Fruit fly (Drosophila melanogaster) whole organism, wandering third instar larva: ENCODE data around the gene Sbat.

Experiments used
- CG9705 ChIP-seq: fragments of 200-800 bp; sonication (Bioruptor generic); optimal IDR thresholded peaks from 2 replicates; lab custom pipeline; 2018; ENCODE audit warnings: missing biosample characterization, mild to moderate bottlenecking, missing genetic modification characterization
- CrebA ChIP-seq: fragments of 200-800 bp; sonication (Bioruptor generic); optimal IDR thresholded peaks from 2 replicates; lab custom pipeline; 2016; ENCODE audit warnings: missing biosample characterization, mild to moderate bottlenecking, missing genetic modification characterization, borderline replicate concordance
- Dfd ChIP-seq: fragments of >200 bp; optimal IDR thresholded peaks from 2 replicates; lab custom pipeline; 2017; ENCODE audit warnings: missing biosample characterization, missing genetic modification characterization
- Dif ChIP-seq: fragments of 200-275, 200-300 bp; sonication (Bioruptor generic); optimal IDR thresholded peaks from 2 replicates; lab custom pipeline; 2018; ENCODE audit warnings: missing biosample characterization, missing genetic modification characterization; ENCODE audit not compliant: partially characterized antibody
- GATAd ChIP-seq: sonication (Bioruptor generic); optimal IDR thresholded peaks from 2 replicates; lab custom pipeline; 2016; ENCODE audit warnings: missing biosample characterization, missing genetic modification characterization
- HLH106 ChIP-seq: fragments of 200-800 bp; optimal IDR thresholded peaks from 3 replicates; lab custom pipeline; 2019; ENCODE audit warnings: missing biosample characterization, mild to moderate bottlenecking, missing genetic modification characterization, moderate library complexity
- Hr78 ChIP-seq: fragments of >200 bp; optimal IDR thresholded peaks from 2 replicates; lab custom pipeline; 2017; ENCODE audit warnings: missing biosample characterization, missing genetic modification characterization
- Hr83 ChIP-seq: fragments of 200-300 bp; sonication (Bioruptor generic); optimal IDR thresholded peaks from 2 replicates; lab custom pipeline; 2016; ENCODE audit warnings: missing biosample characterization, mild to moderate bottlenecking, missing genetic modification characterization, moderate library complexity; ENCODE audit not compliant: poor library complexity, severe bottlenecking
- Jra ChIP-seq: sonication (Bioruptor generic); optimal IDR thresholded peaks from 2 replicates; lab custom pipeline; 2016; ENCODE audit warnings: missing biosample characterization, missing genetic modification characterization
- N ChIP-seq: fragments of >200 bp; optimal IDR thresholded peaks from 2 replicates; lab custom pipeline; 2018; ENCODE audit warnings: missing biosample characterization, missing external identifiers, missing genetic modification characterization
- OdsH ChIP-seq: fragments of 200-800 bp; sonication (Bioruptor generic); optimal IDR thresholded peaks from 2 replicates; lab custom pipeline; 2016; ENCODE audit warnings: missing biosample characterization, mild to moderate bottlenecking, missing genetic modification characterization
- Rel ChIP-seq, 2 experiments: fragments of 200-800 bp; sonication (Bioruptor generic) in 1 of 2; optimal IDR thresholded peaks; 2 replicates in 1 of 2; 3 replicates in 1 of 2; lab custom pipeline; 2016 to 2019; ENCODE audit warnings: mild to moderate bottlenecking in 2 of 2, missing biosample characterization in 2 of 2, missing genetic modification characterization in 2 of 2, moderate library complexity in 1 of 2
- Sp1 ChIP-seq: fragments of 200-800 bp; sonication (Bioruptor generic); optimal IDR thresholded peaks from 3 replicates; lab custom pipeline; 2019; ENCODE audit warnings: missing biosample characterization, mild to moderate bottlenecking, missing genetic modification characterization, moderate library complexity
- Vsx2 ChIP-seq: fragments of 200-300, 225-300 bp; sonication (Bioruptor generic); optimal IDR thresholded peaks from 2 replicates; lab custom pipeline; 2018; ENCODE audit warnings: missing biosample characterization, missing genetic modification characterization; ENCODE audit not compliant: partially characterized antibody
- brk ChIP-seq: fragments of 200-800 bp; sonication (Bioruptor generic); optimal IDR thresholded peaks from 2 replicates; lab custom pipeline; 2016; ENCODE audit warnings: missing biosample characterization, mild to moderate bottlenecking, missing genetic modification characterization
- dl ChIP-seq, 2 experiments: fragments of 175-275, 200-275 bp in 1 of 2; fragments of 200-275 bp in 1 of 2; sonication (Bioruptor generic); optimal IDR thresholded peaks; lab custom pipeline; 2018; ENCODE audit warnings: mild to moderate bottlenecking in 2 of 2, missing biosample characterization in 2 of 2, missing genetic modification characterization in 2 of 2, moderate library complexity in 2 of 2; ENCODE audit not compliant: partially characterized antibody in 2 of 2, insufficient read depth in 1 of 2
- dmrt93B ChIP-seq: fragments of 200-800 bp; sonication (Bioruptor generic); optimal IDR thresholded peaks from 2 replicates; lab custom pipeline; 2018; ENCODE audit warnings: missing biosample characterization, mild to moderate bottlenecking, missing genetic modification characterization
- dsf ChIP-seq: sonication (Bioruptor generic); optimal IDR thresholded peaks from 2 replicates; lab custom pipeline; 2016; ENCODE audit warnings: missing biosample characterization, missing genetic modification characterization, borderline replicate concordance
- foxo ChIP-seq, 2 experiments: fragments of 200-800 bp; sonication (Bioruptor generic); optimal IDR thresholded peaks; 2 replicates in 1 of 2; 3 replicates in 1 of 2; lab custom pipeline; 2016 to 2017; ENCODE audit warnings: missing biosample characterization in 2 of 2, missing genetic modification characterization in 2 of 2
- fru ChIP-seq: fragments of 200-800 bp; sonication (Bioruptor generic); optimal IDR thresholded peaks from 3 replicates; lab custom pipeline; 2016; ENCODE audit warnings: missing biosample characterization, mild to moderate bottlenecking, missing genetic modification characterization
- h ChIP-seq: fragments of 200-800 bp; sonication (Bioruptor generic); optimal IDR thresholded peaks from 3 replicates; lab custom pipeline; 2016; ENCODE audit warnings: missing biosample characterization, mild to moderate bottlenecking, missing genetic modification characterization
- pan ChIP-seq: fragments of >200 bp; optimal IDR thresholded peaks from 2 replicates; lab custom pipeline; 2017
- psq ChIP-seq: fragments of 200-800 bp; sonication (Bioruptor generic); optimal IDR thresholded peaks from 3 replicates; lab custom pipeline; 2017; ENCODE audit warnings: missing biosample characterization, mild to moderate bottlenecking, missing genetic modification characterization, moderate library complexity
- rgr ChIP-seq: fragments of 200-800 bp; sonication (Bioruptor generic); optimal IDR thresholded peaks from 3 replicates; lab custom pipeline; 2016; ENCODE audit warnings: missing biosample characterization, mild to moderate bottlenecking, missing genetic modification characterization
- sage ChIP-seq: fragments of 200-800 bp; sonication (Bioruptor generic); optimal IDR thresholded peaks from 2 replicates; lab custom pipeline; 2016; ENCODE audit warnings: missing biosample characterization, mild to moderate bottlenecking, missing genetic modification characterization
- sv ChIP-seq: fragments of 200-800 bp; sonication (Bioruptor generic); optimal IDR thresholded peaks from 3 replicates; lab custom pipeline; 2016; ENCODE audit warnings: missing biosample characterization, missing genetic modification characterization
- usp ChIP-seq: fragments of >200 bp; optimal IDR thresholded peaks from 2 replicates; lab custom pipeline; 2017; ENCODE audit warnings: missing biosample characterization, missing genetic modification characterization

Gene Sbat

dm6 chr2L:2886226-2886569 lies 8.1 kb downstream of the Sbat start:
- no peak for TF ChIP-seq Hr83
- no peak for TF ChIP-seq Dif (GFP tag; lab: Kevin White, UChicago)
- TF ChIP-seq GATAd (GFP tag; lab: Kevin White, UChicago): no peak
- peak; percentile 37 for TF ChIP-seq Hr78 (GFP tag; lab: Kevin White, UChicago)
- no peak for TF ChIP-seq Vsx2 (GFP tag; lab: Kevin White, UChicago)
- peak; percentile 90 for TF ChIP-seq N (GFP tag; lab: Kevin White, UChicago)
- no peak for TF ChIP-seq CrebA (GFP tag; lab: Kevin White, UChicago)
- TF ChIP-seq usp (GFP tag; lab: Kevin White, UChicago): no peak
- TF ChIP-seq fru (GFP tag; lab: Kevin White, UChicago): peak; percentile 17
- TF ChIP-seq OdsH (GFP tag; lab: Kevin White, UChicago): no peak
- no peak for TF ChIP-seq CG9705 (GFP tag; lab: Kevin White, UChicago)
- TF ChIP-seq Dfd: no peak
- no peak for TF ChIP-seq HLH106 (tag; lab: Kevin White, UChicago)
- no peak for TF ChIP-seq sv

DNA sequence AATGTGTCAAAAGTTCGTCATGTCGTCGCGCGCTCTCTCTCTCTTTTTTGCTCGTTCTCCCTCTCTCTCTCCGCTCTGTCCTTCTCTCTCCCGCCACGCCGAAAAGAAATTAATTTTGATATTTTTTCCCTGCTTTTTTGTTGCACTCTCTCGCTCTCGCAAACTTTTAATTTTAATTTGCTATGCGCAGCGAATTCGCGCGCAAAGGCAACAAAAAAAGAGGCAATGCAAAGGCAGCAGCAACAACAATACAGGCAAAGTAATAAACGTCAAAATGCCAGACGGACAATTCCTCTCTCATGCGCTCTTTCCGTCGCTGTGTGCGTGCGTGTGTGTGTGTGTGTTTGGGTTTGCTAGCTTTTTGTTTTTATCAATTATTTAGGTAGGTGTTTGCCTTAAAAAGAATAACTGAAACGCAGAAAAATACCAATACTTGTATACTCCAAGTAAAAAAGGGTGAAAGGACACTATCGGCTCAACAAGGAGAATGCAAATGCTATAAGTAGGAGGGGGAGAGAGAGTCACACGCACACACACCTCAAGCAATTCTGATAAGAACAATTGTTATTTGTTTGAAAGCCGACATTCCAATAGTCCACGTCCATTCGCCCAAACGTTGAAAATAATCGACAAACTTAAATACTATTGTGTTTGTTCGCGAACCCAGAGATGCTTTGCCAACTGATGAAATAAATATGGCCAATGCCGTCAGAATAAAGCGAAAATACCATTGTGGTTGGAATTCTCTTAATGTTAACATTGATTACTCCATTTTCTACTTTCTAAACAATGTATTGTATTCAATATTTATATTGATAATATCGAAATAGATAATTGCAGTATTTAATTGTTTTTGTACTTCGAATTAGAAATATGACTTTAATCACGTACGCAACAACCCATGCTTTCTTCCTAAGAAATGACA lies 8.7 kb downstream of the Sbat start:
- TF ChIP-seq dsf (GFP tag; lab: Kevin White, UChicago) (no peak), fru (GFP tag; lab: Kevin White, UChicago) (peak; percentile 92), foxo (GFP tag; optimal IDR thresholded peaks at IDR 0.05; lab: Kevin White, UChicago) (peak in 1 of 2 experiments; percentile 32), Sp1 (GFP tag; lab: Kevin White, UChicago) (peak; percentile 11), Dfd (peak; percentile 41), Dif (GFP tag; lab: Kevin White, UChicago) (peak; percentile 34), dl (GFP tag; optimal IDR thresholded peaks at IDR 0.05; lab: Kevin White, UChicago; ENCODE audit: insufficient read depth in 1 of 2, partially characterized antibody in 2 of 2) (peak in 1 of 2 experiments; percentile 4), brk (GFP tag; lab: Kevin White, UChicago) (no peak)
- TF ChIP-seq, all 38 proteins: peak for 6

dm6 chr2L:2887760-2888600 lies 9.8 kb downstream of the Sbat start:
- TF ChIP-seq rgr (GFP tag; lab: Kevin White, UChicago) (peak; percentile 12), sage (peak; percentile 75), Vsx2 (GFP tag; lab: Kevin White, UChicago) (no peak), Dif (GFP tag; lab: Kevin White, UChicago) (no peak), pan (lab: Kevin White, UChicago) (no peak)

DNA sequence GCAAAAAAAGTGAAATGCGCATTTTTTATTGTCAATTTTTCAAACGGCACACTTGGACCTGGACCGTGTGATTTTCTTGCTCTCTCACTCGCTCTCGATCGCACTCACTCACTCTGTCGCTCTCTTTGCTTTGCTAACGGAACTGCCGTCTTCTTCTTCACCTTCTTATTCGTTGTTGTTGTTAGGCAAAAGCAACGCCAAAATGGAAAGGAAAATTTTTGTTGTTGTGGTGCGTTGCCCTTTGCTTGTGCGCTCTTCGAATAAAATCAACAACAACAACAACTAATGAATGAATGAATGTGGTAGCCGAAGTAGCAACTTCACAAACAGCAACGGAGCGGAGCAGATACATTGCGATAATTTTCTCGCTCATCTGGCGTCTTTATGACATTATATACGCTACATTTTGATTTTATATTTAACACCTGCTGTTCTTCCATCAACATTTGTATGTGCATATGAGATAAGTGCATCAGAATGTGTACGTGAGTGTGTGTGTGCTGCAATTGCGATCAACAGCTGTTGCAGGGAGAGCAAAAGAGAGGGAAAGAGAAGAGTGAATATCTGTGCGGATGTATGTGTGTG lies 10.8 kb downstream of the Sbat start:
- TF ChIP-seq h (GFP tag; lab: Kevin White, UChicago) (peak; percentile 5), brk (GFP tag; lab: Kevin White, UChicago) (no peak), psq (GFP tag; lab: Kevin White, UChicago) (peak; percentile 85), Dif (GFP tag; lab: Kevin White, UChicago) (peak; percentile 71), Sp1 (GFP tag; lab: Kevin White, UChicago) (no peak), Jra (GFP tag; lab: Kevin White, UChicago) (no peak), rgr (GFP tag; lab: Kevin White, UChicago) (peak; percentile 15), sage (no peak), Rel (GFP tag; optimal IDR thresholded peaks at IDR 0.05; lab: Kevin White, UChicago) (peak; percentile 63), Rel (tag; optimal IDR thresholded peaks at IDR 0.05; lab: Kevin White, UChicago) (peak; percentile 39), dl (GFP tag; optimal IDR thresholded peaks at IDR 0.05; lab: Kevin White, UChicago; ENCODE audit: insufficient read depth in 1 of 2, partially characterized antibody in 2 of 2) (peak; percentile 21 to 76), dmrt93B (GFP tag; lab: Kevin White, UChicago) (no peak)
